Fruit fly (Drosophila melanogaster): Measurements from ENCODE around the gene CG10311.

DNA sequence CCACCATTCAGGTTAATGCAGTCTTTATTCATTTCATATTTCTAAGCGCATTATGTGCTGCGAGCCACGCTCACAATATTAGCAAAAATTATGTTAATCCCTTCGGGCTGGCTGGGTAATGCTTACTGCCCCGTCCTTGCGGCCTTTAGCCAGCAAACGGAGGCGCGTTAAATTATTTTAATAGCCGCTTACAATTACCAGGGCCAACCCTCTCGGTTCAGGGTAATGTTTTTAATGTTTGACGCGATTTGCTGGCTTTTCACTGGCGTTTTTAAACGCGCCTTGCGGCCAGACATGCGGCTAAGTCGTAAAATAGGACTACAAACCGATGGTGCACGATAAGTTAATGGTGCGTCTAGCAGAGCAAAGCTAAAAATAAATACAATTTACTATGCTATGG lies 22.0 kb downstream of the CG10311 start:
- no peak for TF ChIP-seq CG8159 (tag; optimal IDR thresholded peaks at IDR 0.05)
- no peak for TF ChIP-seq EcR (GFP tag; optimal IDR thresholded peaks at IDR 0.05)
- TF ChIP-seq Snoo (tag; optimal IDR thresholded peaks at IDR 0.05) = no peak
- TF ChIP-seq CG17806 (tag; optimal IDR thresholded peaks at IDR 0.05) = no peak
- no peak for TF ChIP-seq fd96Ca (GFP tag; IDR thresholded peaks at IDR 0.05)
- TF ChIP-seq Ets98B (GFP tag; IDR thresholded peaks at IDR 0.05) = no peak
- TF ChIP-seq CG4496 (GFP tag; IDR thresholded peaks at IDR 0.05) = no peak
- TF ChIP-seq rn (GFP tag; IDR thresholded peaks at IDR 0.05) = no peak
- no peak for TF ChIP-seq CG13204 (GFP tag; optimal IDR thresholded peaks at IDR 0.05)
- no peak for TF ChIP-seq D1 (tag; optimal IDR thresholded peaks at IDR 0.05)
- TF ChIP-seq CG15710 (tag; optimal IDR thresholded peaks at IDR 0.05) = no peak
